Worm (Caenorhabditis elegans) whole organism, mixed stage, embryonic: ENCODE results near the gene B0228.6.

ENCODE experiments used
- M03D4.4 ChIP-seq: sonication (generic microtip); optimal IDR thresholded peaks from 2 replicates; lab custom pipeline; 2017; ENCODE audit warnings: mild to moderate bottlenecking, missing genetic modification characterization, missing compliant biosample characterization
- bed-3 ChIP-seq: fragments of 200-800 bp; sonication (Bioruptor generic); optimal IDR thresholded peaks from 3 replicates; lab custom pipeline; 2018; ENCODE audit warnings: mild to moderate bottlenecking, missing genetic modification characterization, moderate library complexity, missing compliant biosample characterization
- blmp-1 ChIP-seq: fragments of 150-350 bp; optimal IDR thresholded peaks from 2 replicates; lab custom pipeline; 2014; ENCODE audit warnings: missing biosample characterization, missing genetic modification characterization
- ceh-39 ChIP-seq: fragments of 150-350 bp; optimal IDR thresholded peaks from 2 replicates; lab custom pipeline; 2014; ENCODE audit warnings: missing biosample characterization, missing genetic modification characterization
- ceh-43 ChIP-seq: fragments of 200-800 bp; sonication (Bioruptor generic); optimal IDR thresholded peaks from 2 replicates; lab custom pipeline; 2018; ENCODE audit warnings: mild to moderate bottlenecking, missing genetic modification characterization, moderate library complexity, missing compliant biosample characterization
- ceh-83 ChIP-seq: fragments of 200-800 bp; sonication (Bioruptor generic); optimal IDR thresholded peaks from 2 replicates; lab custom pipeline; 2018; ENCODE audit warnings: mild to moderate bottlenecking, missing genetic modification characterization, missing compliant biosample characterization
- ces-1 ChIP-seq: fragments of 150-350 bp; optimal IDR thresholded peaks from 2 replicates; lab custom pipeline; 2014; ENCODE audit warnings: missing biosample characterization, missing genetic modification reagents, missing genetic modification characterization
- cnd-1 ChIP-seq: fragments of 200-800 bp; sonication (Bioruptor generic); optimal IDR thresholded peaks from 2 replicates; lab custom pipeline; 2018; ENCODE audit warnings: mild to moderate bottlenecking, missing genetic modification characterization, missing compliant biosample characterization
- drap-1 ChIP-seq: fragments of 200-800 bp; sonication (Bioruptor generic); optimal IDR thresholded peaks from 3 replicates; lab custom pipeline; 2018; ENCODE audit warnings: mild to moderate bottlenecking, missing genetic modification characterization, missing compliant biosample characterization
- elt-1 ChIP-seq: sonication (generic microtip); optimal IDR thresholded peaks from 2 replicates; lab custom pipeline; 2017; ENCODE audit warnings: missing genetic modification characterization, mild to moderate bottlenecking, missing compliant biosample characterization, antibody characterized with exemption, moderate library complexity, borderline replicate concordance; ENCODE audit not compliant: insufficient read depth
- elt-3 ChIP-seq: fragments of 150-350 bp; optimal IDR thresholded peaks from 2 replicates; lab custom pipeline; 2014; ENCODE audit warnings: missing biosample characterization, missing genetic modification characterization
- ham-2 ChIP-seq: fragments of 200-800 bp; sonication (Bioruptor generic); optimal IDR thresholded peaks from 2 replicates; lab custom pipeline; 2018; ENCODE audit warnings: mild to moderate bottlenecking, missing genetic modification characterization, missing compliant biosample characterization
- hlh-1 ChIP-seq: fragments of 150-350 bp; optimal IDR thresholded peaks from 2 replicates; lab custom pipeline; 2014; ENCODE audit warnings: missing biosample characterization, missing genetic modification reagents, missing genetic modification characterization
- lin-13 ChIP-seq: fragments of 150-350 bp; optimal IDR thresholded peaks from 2 replicates; lab custom pipeline; 2014; ENCODE audit warnings: missing biosample characterization, missing genetic modification characterization
- lin-32 ChIP-seq: fragments of 200-800 bp; sonication (Bioruptor generic); optimal IDR thresholded peaks from 2 replicates; lab custom pipeline; 2018; ENCODE audit warnings: mild to moderate bottlenecking, missing genetic modification characterization, missing compliant biosample characterization
- lsy-2 ChIP-seq: fragments of 150-350 bp; optimal IDR thresholded peaks from 2 replicates; lab custom pipeline; 2014; ENCODE audit warnings: missing biosample characterization, missing genetic modification characterization
- mab-5 ChIP-seq: fragments of 150-350 bp; optimal IDR thresholded peaks from 2 replicates; lab custom pipeline; 2014; ENCODE audit warnings: missing biosample characterization, missing genetic modification characterization
- mls-2 ChIP-seq: sonication (generic microtip); optimal IDR thresholded peaks from 2 replicates; lab custom pipeline; 2016; ENCODE audit warnings: mild to moderate bottlenecking, missing genetic modification characterization, moderate library complexity, missing compliant biosample characterization
- nhr-12 ChIP-seq: fragments of 150-350 bp; optimal IDR thresholded peaks from 2 replicates; lab custom pipeline; 2014; ENCODE audit warnings: missing biosample characterization, missing genetic modification characterization
- nhr-2 ChIP-seq: fragments of 150-350 bp; optimal IDR thresholded peaks from 2 replicates; lab custom pipeline; 2014; ENCODE audit warnings: missing biosample characterization, missing genetic modification characterization
- nhr-28 ChIP-seq: fragments of 150-350 bp; optimal IDR thresholded peaks from 2 replicates; lab custom pipeline; 2014; ENCODE audit warnings: missing biosample characterization, missing genetic modification characterization
- nhr-76 ChIP-seq: sonication (generic microtip); optimal IDR thresholded peaks from 2 replicates; lab custom pipeline; 2017; ENCODE audit warnings: missing biosample characterization, missing genetic modification characterization
- pha-4 ChIP-seq: fragments of 150-350 bp; optimal IDR thresholded peaks from 2 replicates; lab custom pipeline; 2018; ENCODE audit warnings: missing biosample characterization, missing genetic modification reagents, missing genetic modification characterization
- sem-2 ChIP-seq: fragments of 200-800 bp; sonication (Bioruptor generic); optimal IDR thresholded peaks from 2 replicates; lab custom pipeline; 2018; ENCODE audit warnings: mild to moderate bottlenecking, missing genetic modification characterization, missing compliant biosample characterization
- snpc-4 ChIP-seq: fragments of 150-350 bp; optimal IDR thresholded peaks from 2 replicates; lab custom pipeline; 2014; ENCODE audit warnings: missing biosample characterization, missing genetic modification characterization
- sptf-1 ChIP-seq: sonication (generic microtip); optimal IDR thresholded peaks from 2 replicates; lab custom pipeline; 2017; ENCODE audit warnings: mild to moderate bottlenecking, missing genetic modification characterization, moderate library complexity, missing compliant biosample characterization
- tbx-8 ChIP-seq: fragments of 200-800 bp; sonication (Bioruptor generic); optimal IDR thresholded peaks from 2 replicates; lab custom pipeline; 2018; ENCODE audit warnings: mild to moderate bottlenecking, missing genetic modification characterization, moderate library complexity, missing compliant biosample characterization
- unc-120 ChIP-seq: sonication (generic microtip); optimal IDR thresholded peaks from 2 replicates; lab custom pipeline; 2017; ENCODE audit warnings: missing genetic modification characterization, missing compliant biosample characterization; ENCODE audit not compliant: poor library complexity, severe bottlenecking
- unc-39 ChIP-seq: fragments of 150-350 bp; optimal IDR thresholded peaks from 2 replicates; lab custom pipeline; 2014; ENCODE audit warnings: missing biosample characterization, missing genetic modification characterization
- unc-62 ChIP-seq: fragments of 150-350 bp; optimal IDR thresholded peaks from 2 replicates; lab custom pipeline; 2014; ENCODE audit warnings: missing biosample characterization, missing genetic modification reagents, missing genetic modification characterization
- zip-8 ChIP-seq: fragments of 150-350 bp; optimal IDR thresholded peaks from 2 replicates; lab custom pipeline; 2014; ENCODE audit warnings: missing biosample characterization, missing genetic modification characterization
- ztf-11 ChIP-seq: fragments of 150-350 bp; optimal IDR thresholded peaks from 2 replicates; lab custom pipeline; 2014; ENCODE audit warnings: missing biosample characterization, missing genetic modification characterization

Gene B0228.6

DNA sequence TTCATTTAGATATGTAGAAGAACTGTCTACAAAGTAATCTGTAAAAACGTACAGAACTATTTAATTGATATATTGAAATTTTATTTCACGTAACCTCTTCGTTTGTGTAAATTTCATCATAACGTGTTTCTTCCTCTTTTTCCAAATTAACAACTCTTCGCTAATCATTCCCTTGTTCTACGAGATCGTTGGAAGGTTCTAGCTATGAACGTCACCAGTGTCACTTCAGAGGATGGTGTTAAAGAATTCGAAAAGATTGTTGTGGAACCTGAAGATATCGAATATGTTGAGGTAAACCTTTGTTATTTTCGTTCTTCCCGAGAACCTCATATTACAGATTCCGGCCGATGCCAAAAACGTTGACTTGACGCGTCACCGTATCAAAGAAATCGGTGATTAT is 17.4 kb upstream of the B0228.6 start, which contains the start of gene C06A8.6:
Gene C06A8.6, plus strand, starts transcription at position 89 of the 400 bp plus-strand sequence.
- TF ChIP-seq mab-5 (tag; lab: Kevin White, UChicago), result no peak
- TF ChIP-seq, all 35 proteins: peak for 0

DNA sequence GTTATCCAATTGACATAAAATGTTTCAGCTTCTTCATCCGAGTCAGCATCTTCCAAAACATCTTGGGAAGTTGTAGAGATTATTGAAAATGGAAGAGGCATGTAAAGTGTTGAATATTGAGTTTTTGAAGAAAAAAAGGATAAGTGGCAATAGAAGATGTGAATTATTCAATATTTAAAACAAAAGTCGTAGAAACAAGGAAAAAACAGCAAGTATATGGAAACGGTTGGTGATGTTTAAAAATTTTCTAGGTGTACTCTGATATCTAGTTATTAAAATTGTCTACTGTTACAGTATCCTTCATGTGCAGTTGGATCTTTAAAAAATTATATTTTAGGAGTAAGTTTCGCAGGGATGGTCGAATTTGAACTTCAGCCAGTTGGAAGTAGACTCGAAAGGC is 17.0 kb upstream of the B0228.6 start, which contains the start of gene C06A8.8:
Gene C06A8.8, minus strand, starts transcription at position 101 of the 400 bp plus-strand sequence.
- no peak for TF ChIP-seq zip-8 (tag; lab: Kevin White, UChicago)
- TF ChIP-seq nhr-76, result no peak
- no peak for TF ChIP-seq lin-13
- no peak for TF ChIP-seq nhr-28 (tag; lab: Kevin White, UChicago)
- no peak for TF ChIP-seq ham-2
- no peak for TF ChIP-seq hlh-1 (tag; lab: Kevin White, UChicago)
- TF ChIP-seq tbx-8, result no peak
- TF ChIP-seq cnd-1 (tag; lab: Kevin White, UChicago), result no peak
- TF ChIP-seq nhr-12 (tag; lab: Kevin White, UChicago), result no peak
- no peak for TF ChIP-seq elt-1 (tag; lab: Kevin White, UChicago)
- no peak for TF ChIP-seq mls-2 (tag; lab: Kevin White, UChicago)
- TF ChIP-seq snpc-4, result no peak
- no peak for TF ChIP-seq unc-39 (tag; lab: Kevin White, UChicago)
- no peak for TF ChIP-seq blmp-1 (tag; lab: Kevin White, UChicago)
- TF ChIP-seq ceh-83, result no peak
- no peak for TF ChIP-seq ceh-43 (GFP tag; lab: Kevin White, UChicago)
- TF ChIP-seq, all 35 proteins: peak for 0

DNA sequence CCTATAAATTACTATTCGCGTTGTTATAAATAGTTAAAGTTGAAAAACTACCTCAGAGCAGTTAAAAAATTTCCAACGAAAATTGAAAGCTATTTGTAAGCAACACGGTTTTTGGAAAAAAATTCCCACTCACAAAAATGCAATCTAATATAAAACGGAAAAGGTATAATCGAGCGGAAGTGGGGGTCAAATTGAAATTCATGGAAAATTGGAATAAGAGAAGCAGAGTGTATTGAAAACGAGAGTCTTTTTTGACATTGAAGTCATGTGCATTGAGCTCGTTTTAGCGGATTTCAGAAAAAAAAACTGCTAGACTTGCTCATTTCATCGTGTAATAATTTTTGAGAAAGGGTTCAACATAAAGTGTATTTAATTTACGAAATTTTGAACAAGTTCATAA is 15.3 kb upstream of the B0228.6 start:
- no peak for TF ChIP-seq mab-5 (tag; lab: Kevin White, UChicago)
- no peak for TF ChIP-seq lsy-2
- TF ChIP-seq zip-8 (tag; lab: Kevin White, UChicago), result no peak
- TF ChIP-seq ces-1 (GFP tag; lab: Kevin White, UChicago), result no peak
- TF ChIP-seq lin-32 (GFP tag; lab: Kevin White, UChicago), result no peak
- no peak for TF ChIP-seq snpc-4
- TF ChIP-seq ceh-39, result no peak
- TF ChIP-seq unc-62 (GFP tag; lab: Kevin White, UChicago), result no peak
- no peak for TF ChIP-seq M03D4.4 (tag; lab: Kevin White, UChicago)
- TF ChIP-seq unc-120, result no peak

DNA sequence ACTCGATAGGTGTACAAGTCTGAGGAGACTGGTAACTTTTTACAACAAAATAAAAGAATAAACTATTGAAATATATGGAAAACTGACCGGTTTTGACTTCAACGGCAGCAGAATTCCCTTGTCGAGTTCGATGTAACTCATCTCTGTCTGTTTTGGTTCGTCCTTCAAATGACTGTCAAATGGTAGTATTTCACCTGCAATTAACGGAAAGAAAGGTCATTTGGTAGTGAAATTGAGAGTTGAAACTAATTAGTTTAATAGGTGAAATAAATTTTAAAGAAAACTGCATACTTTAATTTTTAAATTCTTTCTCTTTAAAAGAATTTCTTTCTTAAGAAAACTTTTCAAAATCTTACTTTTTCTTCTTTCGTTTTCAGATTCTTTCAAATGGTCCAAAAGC is 14.3 kb upstream of the B0228.6 start:
- TF ChIP-seq ceh-39 (no peak), mab-5 (tag; lab: Kevin White, UChicago) (no peak), lsy-2 (no peak), elt-3 (tag; lab: Kevin White, UChicago) (no peak), zip-8 (tag; lab: Kevin White, UChicago) (no peak), tbx-8 (no peak), bed-3 (no peak), ces-1 (GFP tag; lab: Kevin White, UChicago) (no peak), mls-2 (tag; lab: Kevin White, UChicago) (no peak), nhr-28 (tag; lab: Kevin White, UChicago) (no peak), hlh-1 (tag; lab: Kevin White, UChicago) (no peak)

DNA sequence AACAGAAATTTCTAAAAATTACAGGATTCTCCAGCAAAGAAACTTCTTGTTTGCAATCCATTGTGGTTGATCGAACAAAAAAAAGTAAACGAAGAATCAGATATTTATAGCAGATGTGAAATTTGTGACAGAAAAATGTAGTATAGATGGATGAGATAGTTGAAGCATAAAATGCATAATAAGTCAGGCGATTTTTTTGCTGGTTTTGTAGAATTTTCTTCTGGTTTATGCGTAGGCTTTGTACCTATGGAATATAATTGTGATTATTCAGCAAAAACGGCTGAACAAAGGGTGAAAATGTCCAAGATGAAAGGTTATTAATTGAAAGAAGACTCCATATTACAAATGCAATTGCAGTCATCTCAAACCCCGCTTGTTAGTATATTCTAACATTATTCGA is 10.5 kb upstream of the B0228.6 start, which contains the start of gene srh-39:
Gene srh-39, minus strand, starts transcription at position 101 of the 400 bp plus-strand sequence.
- TF ChIP-seq sem-2 (GFP tag; lab: Kevin White, UChicago) (no peak), ham-2 (no peak), unc-62 (GFP tag; lab: Kevin White, UChicago) (no peak), cnd-1 (tag; lab: Kevin White, UChicago) (no peak), nhr-2 (tag; lab: Kevin White, UChicago) (no peak), nhr-12 (tag; lab: Kevin White, UChicago) (no peak), nhr-28 (tag; lab: Kevin White, UChicago) (no peak), zip-8 (tag; lab: Kevin White, UChicago) (no peak), drap-1 (GFP tag; lab: Kevin White, UChicago) (no peak), lsy-2 (no peak), snpc-4 (no peak), tbx-8 (no peak)

DNA sequence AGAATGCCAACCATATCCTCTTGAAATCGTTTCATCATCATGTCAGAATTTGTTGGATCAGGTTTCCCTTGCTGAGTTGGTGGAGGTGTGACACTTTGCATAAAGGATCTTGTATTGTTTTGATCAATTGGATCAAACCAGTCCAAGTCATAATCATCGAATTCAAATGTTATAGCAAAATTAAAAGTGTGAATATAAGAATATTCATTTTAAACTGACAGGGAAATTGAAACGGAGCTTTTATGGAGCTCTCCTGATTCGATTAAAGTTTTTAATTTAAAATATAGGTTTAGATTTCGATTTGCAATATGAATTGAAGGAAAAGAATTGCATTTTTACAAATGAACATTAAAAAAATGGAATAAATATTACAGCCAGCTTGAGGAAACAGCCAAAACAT is 8.6 kb upstream of the B0228.6 start, which contains the start of gene B0228.9:
Gene B0228.9, minus strand, starts transcription at position 101 of the 400 bp plus-strand sequence.
- TF ChIP-seq ceh-83 (no peak), ces-1 (GFP tag; lab: Kevin White, UChicago) (no peak), M03D4.4 (tag; lab: Kevin White, UChicago) (no peak), nhr-12 (tag; lab: Kevin White, UChicago) (no peak), snpc-4 (no peak), ztf-11 (tag; lab: Kevin White, UChicago) (no peak), unc-62 (GFP tag; lab: Kevin White, UChicago) (no peak), ham-2 (no peak), pha-4 (tag; lab: Kevin White, UChicago) (no peak), nhr-76 (no peak), sptf-1 (tag; lab: Kevin White, UChicago) (no peak), nhr-2 (tag; lab: Kevin White, UChicago) (no peak), elt-3 (tag; lab: Kevin White, UChicago) (no peak), mls-2 (tag; lab: Kevin White, UChicago) (no peak)
